Worm (Caenorhabditis elegans): ENCODE results near the gene C45G9.4.

C45G9.4 gene

ce11 chrIII:5018116-5018689 is 44.3 kb upstream of the C45G9.4 start, which contains the start of gene wip-1 (continued):
- TF ChIP-seq lin-26 (GFP tag; IDR thresholded peaks at IDR 0.05) (peak; percentile 89), Y53G8AR.9 (GFP tag; conservative IDR thresholded peaks at IDR 0.05) (peak; percentile 98), rec-8 (tag; optimal IDR thresholded peaks at IDR 0.05) (peak; percentile 31 to 60), F52B5.7 (tag; optimal IDR thresholded peaks at IDR 0.05) (peak; percentile 67), tbp1 (GFP tag; optimal IDR thresholded peaks at IDR 0.05) (peak; percentile 79), mxl-1 (tag; optimal IDR thresholded peaks at IDR 0.05) (peak; percentile 37), xnd-1 (tag; optimal IDR thresholded peaks at IDR 0.05) (peak; percentile 86), C06A6.2 (GFP tag; conservative IDR thresholded peaks at IDR 0.05) (peak; percentile 93), cebp-1 (GFP tag; IDR thresholded peaks at IDR 0.05) (peak; percentile 90), cebp-1 (tag; optimal IDR thresholded peaks at IDR 0.05) (peak; percentile 97), Y53F4B.3 (GFP tag; IDR thresholded peaks at IDR 0.05) (peak; percentile 88), madf-3 (GFP tag; IDR thresholded peaks at IDR 0.05) (peak; percentile 96), B0261.1 (tag; optimal IDR thresholded peaks at IDR 0.05) (peak; percentile 34), Y95B8A.8 (GFP tag; IDR thresholded peaks at IDR 0.05) (peak; percentile 98), D2030.7 (GFP tag; IDR thresholded peaks at IDR 0.05) (peak; percentile 96), egl-44 (GFP tag; IDR thresholded peaks at IDR 0.05) (peak; percentile 96), B0035.1 (tag; optimal IDR thresholded peaks at IDR 0.05) (peak; percentile 89), F37B4.10 (GFP tag; IDR thresholded peaks at IDR 0.05) (0 out of 2 replicates have a peak, but pooled peaks have one; percentile 87), mes-4 (tag; optimal IDR thresholded peaks at IDR 0.05) (no peak), F33H1.4 (GFP tag; IDR thresholded peaks at IDR 0.05) (peak; percentile 92), Y56A3A.18 (GFP tag; IDR thresholded peaks at IDR 0.05) (peak; percentile 95), dpff-1 (tag; optimal IDR thresholded peaks at IDR 0.05) (no peak), sea-2 (GFP tag; IDR thresholded peaks at IDR 0.05) (peak; percentile 87), snpc-4 (GFP tag; optimal IDR thresholded peaks at IDR 0.05) (peak; percentile 80), snpc-4 (tag; optimal IDR thresholded peaks at IDR 0.05) (peak; percentile 86 to 93 (median 90)), sptf-2 (GFP tag; optimal IDR thresholded peaks at IDR 0.05) (peak; percentile 91), snpc-3.4 (tag; optimal IDR thresholded peaks at IDR 0.05) (peak; percentile 96), sdz-38 (tag; optimal IDR thresholded peaks at IDR 0.05) (no peak), tlf-1 (GFP tag; optimal IDR thresholded peaks at IDR 0.05) (peak; percentile 99), bed-1 (GFP tag; IDR thresholded peaks at IDR 0.05) (0 out of 2 replicates have a peak, but pooled peaks have one; percentile 81), C17E4.6 (GFP tag; IDR thresholded peaks at IDR 0.05) (peak; percentile 96), pha-4 (tag; optimal IDR thresholded peaks at IDR 0.05) (peak; percentile 80), die-1 (tag; optimal IDR thresholded peaks at IDR 0.05) (peak; percentile 72), lin-40 (tag; optimal IDR thresholded peaks at IDR 0.05) (peak; percentile 98), snpc-1.3 (tag; optimal IDR thresholded peaks at IDR 0.05; ENCODE audit: insufficient read depth) (peak; percentile 96), madf-10 (tag; optimal IDR thresholded peaks at IDR 0.05) (peak; percentile 93), attf-5 (GFP tag; optimal IDR thresholded peaks at IDR 0.05) (peak; percentile 100), ztf-26 (tag; optimal IDR thresholded peaks at IDR 0.05) (peak; percentile 97), lin-35 (GFP tag; optimal IDR thresholded peaks at IDR 0.05) (peak; percentile 58 to 97 (median 82)), ceh-100 (GFP tag; IDR thresholded peaks at IDR 0.05) (peak; percentile 89), tbx-9 (tag; optimal IDR thresholded peaks at IDR 0.05; ENCODE audit: borderline replicate concordance) (no peak), attf-3 (GFP tag; conservative IDR thresholded peaks at IDR 0.05) (peak; percentile 82), efl-1 (GFP tag; optimal IDR thresholded peaks at IDR 0.05) (peak; percentile 79), somi-1 (GFP tag; optimal IDR thresholded peaks at IDR 0.05) (peak; percentile 94), let-526 (GFP tag; IDR thresholded peaks at IDR 0.05) (peak; percentile 91), zfh-2 (GFP tag; conservative IDR thresholded peaks at IDR 0.05) (peak; percentile 97), T07F8.4 (tag; optimal IDR thresholded peaks at IDR 0.05) (peak; percentile 88), ccch-3 (GFP tag; optimal IDR thresholded peaks at IDR 0.05) (no peak)
